Fruit fly (Drosophila melanogaster): ENCODE data around the gene CG17147.

DNA sequence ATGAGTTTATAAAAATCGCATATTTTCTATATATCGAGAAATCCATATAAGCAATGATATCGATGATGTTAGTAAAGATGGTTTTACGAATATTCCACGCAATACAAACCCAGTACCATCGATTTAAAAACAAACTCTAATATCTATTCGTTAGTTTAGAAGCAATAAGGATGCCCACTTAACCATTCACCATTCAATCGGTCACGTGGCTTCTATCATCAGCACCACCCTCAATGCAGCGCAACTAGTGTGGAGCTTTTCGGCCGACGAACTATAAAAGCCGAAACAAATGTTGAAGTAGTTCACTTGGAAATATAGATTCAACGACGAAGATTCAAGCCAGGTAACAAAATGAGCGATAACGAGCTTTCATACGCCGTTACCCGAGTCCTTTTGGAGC is 7.6 kb downstream of the CG17147 start, which contains the start of gene CG13813:
- TF ChIP-seq CG17806 (tag; optimal IDR thresholded peaks at IDR 0.05) (no peak), EcR (GFP tag; optimal IDR thresholded peaks at IDR 0.05) (no peak), CG15710 (tag; optimal IDR thresholded peaks at IDR 0.05) (no peak), D1 (tag; optimal IDR thresholded peaks at IDR 0.05) (no peak), CG32121 (GFP tag; IDR thresholded peaks at IDR 0.05) (no peak), CG34367 (tag; optimal IDR thresholded peaks at IDR 0.05) (no peak), fd96Ca (GFP tag; IDR thresholded peaks at IDR 0.05) (no peak), CG8301 (tag; optimal IDR thresholded peaks at IDR 0.05) (no peak), CG12605 (GFP tag; IDR thresholded peaks at IDR 0.05) (no peak)
